Fruit fly (Drosophila melanogaster) whole organism, embryonic: ENCODE results near the gene SCaMC.

Source experiments
- Atf-2 ChIP-seq: fragments of 200-800 bp; sonication (Bioruptor generic); optimal IDR thresholded peaks from 2 replicates; lab custom pipeline; 2016; ENCODE audit warnings: missing biosample characterization, missing genetic modification characterization
- CG11085 ChIP-seq: fragments of 200-800 bp; sonication (Bioruptor generic); IDR thresholded peaks from 2 replicates; pipeline ENCODE4 v1.3.6; 2022; ENCODE audit warnings: missing biosample characterization, missing genetic modification characterization
- CG11456 ChIP-seq: fragments of 200-800 bp; sonication (Bioruptor generic); IDR thresholded peaks from 3 replicates; pipeline ENCODE4 v1.3.6; 2022; ENCODE audit warnings: missing biosample characterization, missing genetic modification characterization
- CG11504 ChIP-seq: fragments of 200-800 bp; sonication (Bioruptor generic); optimal IDR thresholded peaks from 3 replicates; lab custom pipeline; 2019; ENCODE audit warnings: missing biosample characterization, mild to moderate bottlenecking, missing genetic modification characterization, moderate library complexity
- CG11696 ChIP-seq: fragments of 200-800 bp; sonication (Bioruptor generic); IDR thresholded peaks from 2 replicates; pipeline ENCODE4 v1.3.6; 2022; ENCODE audit warnings: missing biosample characterization, missing genetic modification characterization
- CG12104 ChIP-seq: fragments of 200-800 bp; sonication (Bioruptor generic); optimal IDR thresholded peaks from 3 replicates; lab custom pipeline; 2016; ENCODE audit warnings: missing biosample characterization, missing genetic modification characterization
- CG13894 ChIP-seq: fragments of 200-800 bp; sonication (Bioruptor generic); optimal IDR thresholded peaks from 3 replicates; lab custom pipeline; 2018; ENCODE audit warnings: missing biosample characterization, mild to moderate bottlenecking, missing genetic modification characterization, moderate library complexity
- CG14441 ChIP-seq: fragments of 200-800 bp; sonication (Bioruptor generic); IDR thresholded peaks from 2 replicates; pipeline ENCODE4 v1.3.6; 2022; ENCODE audit warnings: missing biosample characterization, missing genetic modification characterization
- CG15601 ChIP-seq: fragments of 200-800 bp; sonication (Bioruptor generic); optimal IDR thresholded peaks from 3 replicates; lab custom pipeline; 2019; ENCODE audit warnings: missing biosample characterization, mild to moderate bottlenecking, missing genetic modification characterization, moderate library complexity
- CG15696 ChIP-seq: fragments of 200-800 bp; sonication (Bioruptor generic); optimal IDR thresholded peaks from 2 replicates; lab custom pipeline; 2019; ENCODE audit warnings: missing biosample characterization, mild to moderate bottlenecking, missing genetic modification characterization, moderate library complexity
- CG18619 ChIP-seq: fragments of 200-800 bp; sonication (Bioruptor generic); optimal IDR thresholded peaks from 3 replicates; lab custom pipeline; 2017; ENCODE audit warnings: missing biosample characterization, mild to moderate bottlenecking, missing genetic modification characterization
- CG2712 ChIP-seq: fragments of 200-800 bp; optimal IDR thresholded peaks from 3 replicates; lab custom pipeline; 2019; ENCODE audit warnings: missing biosample characterization, mild to moderate bottlenecking, missing genetic modification characterization, moderate library complexity
- CG2889 ChIP-seq: fragments of 200-800 bp; sonication (Bioruptor generic); IDR thresholded peaks from 3 replicates; pipeline ENCODE4 v1.3.6; 2022; ENCODE audit warnings: missing biosample characterization, missing genetic modification characterization
- CG32532 ChIP-seq: fragments of 200-800 bp; sonication (Bioruptor generic); IDR thresholded peaks from 2 replicates; pipeline ENCODE4 v1.3.6; 2022; ENCODE audit warnings: missing biosample characterization, missing genetic modification characterization
- CG4282 ChIP-seq: fragments of 200-800 bp; sonication (Bioruptor generic); optimal IDR thresholded peaks from 2 replicates; lab custom pipeline; 2016; ENCODE audit warnings: missing biosample characterization, missing genetic modification characterization
- CG7271 ChIP-seq: fragments of 200-800 bp; sonication (Bioruptor generic); optimal IDR thresholded peaks from 2 replicates; lab custom pipeline; 2018; ENCODE audit warnings: missing biosample characterization, mild to moderate bottlenecking, missing genetic modification characterization, moderate library complexity
- CG7786 ChIP-seq: fragments of 200-800 bp; sonication (Bioruptor generic); optimal IDR thresholded peaks from 2 replicates; lab custom pipeline; 2016; ENCODE audit warnings: missing biosample characterization, missing genetic modification characterization
- CG7987 ChIP-seq: fragments of 200-800 bp; sonication (Bioruptor generic); optimal IDR thresholded peaks from 2 replicates; lab custom pipeline; 2018; ENCODE audit warnings: missing biosample characterization, mild to moderate bottlenecking, missing genetic modification characterization, moderate library complexity
- CG8281 ChIP-seq: fragments of 200-800 bp; sonication (Bioruptor generic); optimal IDR thresholded peaks from 2 replicates; lab custom pipeline; 2018; ENCODE audit warnings: missing biosample characterization, mild to moderate bottlenecking, missing genetic modification characterization, moderate library complexity
- CHES-1-like ChIP-seq: fragments of 200-800 bp; sonication (Bioruptor generic); optimal IDR thresholded peaks from 2 replicates; lab custom pipeline; 2016; ENCODE audit warnings: missing biosample characterization, missing genetic modification characterization
- D19A ChIP-seq: fragments of 200-800 bp; optimal IDR thresholded peaks from 3 replicates; lab custom pipeline; 2019; ENCODE audit warnings: missing biosample characterization, mild to moderate bottlenecking, missing genetic modification characterization, moderate library complexity
- Doc2 ChIP-seq: fragments of 200-800 bp; sonication (Bioruptor generic); IDR thresholded peaks from 2 replicates; pipeline ENCODE4 v1.3.6; 2022; ENCODE audit warnings: missing biosample characterization, missing genetic modification characterization
- Doc3 ChIP-seq: fragments of 200-800 bp; sonication (Bioruptor generic); IDR thresholded peaks from 3 replicates; pipeline ENCODE4 v1.3.6; 2022; ENCODE audit warnings: missing biosample characterization, missing genetic modification characterization; ENCODE audit not compliant: partially characterized antibody
- Eip74EF ChIP-seq, 2 experiments: fragments of 200-800 bp in 1 of 2; fragments of >200 bp in 1 of 2; sonication (Bioruptor generic) in 1 of 2; optimal IDR thresholded peaks; 2 replicates each; lab custom pipeline; 2017 to 2019; ENCODE audit warnings: missing biosample characterization in 2 of 2, missing genetic modification characterization in 2 of 2, mild to moderate bottlenecking in 1 of 2, moderate library complexity in 1 of 2
- Fer2 ChIP-seq: fragments of 200-800 bp; sonication (Bioruptor generic); optimal IDR thresholded peaks from 2 replicates; lab custom pipeline; 2018; ENCODE audit warnings: missing biosample characterization, mild to moderate bottlenecking, missing genetic modification characterization, moderate library complexity
- H15 ChIP-seq: fragments of 200-800 bp; sonication (Bioruptor generic); IDR thresholded peaks from 3 replicates; pipeline ENCODE4 v1.3.6; 2022; ENCODE audit warnings: missing biosample characterization, missing genetic modification characterization
- Kr ChIP-seq: fragments of 200-800 bp; sonication (Bioruptor generic); optimal IDR thresholded peaks from 2 replicates; lab custom pipeline; 2017; ENCODE audit warnings: missing biosample characterization, mild to moderate bottlenecking, missing genetic modification characterization
- MTF-1 ChIP-seq: fragments of 200-800 bp; sonication (Bioruptor generic); optimal IDR thresholded peaks from 2 replicates; lab custom pipeline; 2018; ENCODE audit warnings: missing biosample characterization, mild to moderate bottlenecking, missing genetic modification characterization, borderline replicate concordance
- Opbp ChIP-seq: fragments of 200-800 bp; sonication (Bioruptor generic); IDR thresholded peaks from 3 replicates; pipeline ENCODE4 v1.3.6; 2022; ENCODE audit warnings: missing biosample characterization, missing genetic modification characterization; ENCODE audit not compliant: partially characterized antibody
- Sin3A ChIP-seq: fragments of >200 bp; optimal IDR thresholded peaks from 2 replicates; lab custom pipeline; 2018
- Sry-δ ChIP-seq: fragments of 200-800 bp; sonication (Bioruptor generic); optimal IDR thresholded peaks from 2 replicates; lab custom pipeline; 2016; ENCODE audit warnings: missing biosample characterization, missing genetic modification characterization
- Taf1 ChIP-seq: fragments of 200-800 bp; sonication (Bioruptor generic); IDR thresholded peaks from 2 replicates; pipeline ENCODE4 v1.3.6; 2022; ENCODE audit warnings: missing biosample characterization, missing genetic modification characterization
- Xrp1 ChIP-seq: fragments of 200-800 bp; sonication (Bioruptor generic); IDR thresholded peaks from 2 replicates; pipeline ENCODE4 v1.3.6; 2022; ENCODE audit warnings: missing biosample characterization, missing genetic modification characterization
- ash1 ChIP-seq: fragments of 200-800 bp; sonication (Bioruptor generic); optimal IDR thresholded peaks from 2 replicates; lab custom pipeline; 2018; ENCODE audit warnings: missing biosample characterization, mild to moderate bottlenecking, missing genetic modification characterization
- cad ChIP-seq: fragments of >200 bp; optimal IDR thresholded peaks from 2 replicates; lab custom pipeline; 2017; ENCODE audit warnings: missing biosample characterization, missing genetic modification characterization
- dm ChIP-seq: fragments of 200-800 bp; sonication (Bioruptor generic); optimal IDR thresholded peaks from 3 replicates; lab custom pipeline; 2016; ENCODE audit warnings: missing biosample characterization, missing genetic modification characterization
- dysf ChIP-seq: fragments of 200-800 bp; sonication (Bioruptor generic); IDR thresholded peaks from 3 replicates; pipeline ENCODE4 v1.3.6; 2022; ENCODE audit warnings: missing biosample characterization, missing genetic modification characterization
- ham ChIP-seq: fragments of 200-800 bp; sonication (Bioruptor generic); IDR thresholded peaks from 2 replicates; pipeline ENCODE4 v1.3.6; 2022; ENCODE audit warnings: missing biosample characterization, missing genetic modification characterization
- jigr1 ChIP-seq: fragments of 200-800 bp; sonication (Bioruptor generic); IDR thresholded peaks from 3 replicates; pipeline ENCODE4 v1.3.6; 2022; ENCODE audit warnings: missing biosample characterization, missing genetic modification characterization
- luna ChIP-seq: fragments of 200-800 bp; sonication (Bioruptor generic); optimal IDR thresholded peaks from 2 replicates; lab custom pipeline; 2016; ENCODE audit warnings: missing biosample characterization, missing genetic modification characterization
- nom ChIP-seq: fragments of 200-800 bp; sonication (Bioruptor generic); optimal IDR thresholded peaks from 2 replicates; lab custom pipeline; 2017; ENCODE audit warnings: missing biosample characterization, missing genetic modification characterization, mild to moderate bottlenecking, moderate library complexity, missing genetic modification reagents
- onecut ChIP-seq: fragments of 200-800 bp; sonication (Bioruptor generic); IDR thresholded peaks from 2 replicates; pipeline ENCODE4 v1.3.6; 2022; ENCODE audit warnings: missing biosample characterization, missing genetic modification characterization
- p53 ChIP-seq: fragments of 200-800 bp; sonication (Bioruptor generic); optimal IDR thresholded peaks from 2 replicates; lab custom pipeline; 2016; ENCODE audit warnings: missing biosample characterization, missing genetic modification characterization
- pan ChIP-seq, 4 experiments: fragments of >200 bp in 3 of 4; fragments of 200-800 bp in 1 of 4; sonication (Bioruptor generic) in 1 of 4; optimal IDR thresholded peaks in 3 of 4; IDR thresholded peaks in 1 of 4; 2 replicates each; pipeline versions ENCODE4 v1.3.6 to Lab custom; 2017 to 2022; ENCODE audit warnings: missing biosample characterization in 2 of 4, missing genetic modification characterization in 2 of 4, mixed read lengths in 1 of 4
- sc ChIP-seq, 3 experiments: fragments of >200 bp in 2 of 3; fragments of 200-800 bp in 1 of 3; sonication (Bioruptor generic) in 1 of 3; optimal IDR thresholded peaks; 2 replicates in 2 of 3; 3 replicates in 1 of 3; lab custom pipeline; 2017; ENCODE audit warnings: mild to moderate bottlenecking in 1 of 3, missing biosample characterization in 1 of 3, missing genetic modification characterization in 1 of 3, missing genetic modification reagents in 1 of 3
- schlank ChIP-seq: fragments of 200-800 bp; sonication (Bioruptor generic); optimal IDR thresholded peaks from 2 replicates; lab custom pipeline; 2018; ENCODE audit warnings: missing biosample characterization, mild to moderate bottlenecking, missing genetic modification characterization
- slp2 ChIP-seq: fragments of 200-800 bp; sonication (Bioruptor generic); optimal IDR thresholded peaks from 2 replicates; lab custom pipeline; 2016; ENCODE audit warnings: missing biosample characterization, missing genetic modification characterization
- sqz ChIP-seq: fragments of 200-800 bp; sonication (Bioruptor generic); optimal IDR thresholded peaks from 3 replicates; lab custom pipeline; 2018; ENCODE audit warnings: missing biosample characterization, mild to moderate bottlenecking, missing genetic modification characterization
- tio ChIP-seq: fragments of 200-800 bp; sonication (Bioruptor generic); optimal IDR thresholded peaks from 2 replicates; lab custom pipeline; 2017; ENCODE audit warnings: missing biosample characterization, missing genetic modification characterization, inconsistent platforms

SCaMC gene

dm6 chr3L:12456916-12457662, 42.4 kb upstream of the SCaMC start (continued):
- no peak for TF ChIP-seq Taf1
- peak; percentile 85 for TF ChIP-seq tio
- peak; percentile 17 for TF ChIP-seq dm (GFP tag; lab: Kevin White, UChicago)
- peak; percentile 31 for TF ChIP-seq Atf-2 (GFP tag; lab: Kevin White, UChicago)
- no peak for TF ChIP-seq CG13894
- TF ChIP-seq Sry-δ (GFP tag; lab: Kevin White, UChicago), result no peak
- peak; percentile 40; the same call in 1 of the 2 replicates for TF ChIP-seq CG14441 (GFP tag; lab: Robert Waterston, UW)
- TF ChIP-seq CG15601 (tag; lab: Kevin White, UChicago), result peak; percentile 89
- TF ChIP-seq Eip74EF (GFP tag; optimal IDR thresholded peaks at IDR 0.05; lab: Kevin White, UChicago), result peak in 1 of 2 experiments; percentile 87
- TF ChIP-seq CG18619 (GFP tag; lab: Kevin White, UChicago), result peak; percentile 72
- TF ChIP-seq CG2712, result peak; percentile 94
- no peak for TF ChIP-seq cad (GFP tag; lab: Kevin White, UChicago)
- no peak for TF ChIP-seq p53 (GFP tag; lab: Kevin White, UChicago)
- no peak for TF ChIP-seq CG11696 (GFP tag; lab: Robert Waterston, UW)
- peak; percentile 84 for TF ChIP-seq sqz (GFP tag; lab: Kevin White, UChicago)
- TF ChIP-seq CG7271 (tag; lab: Kevin White, UChicago), result peak; percentile 59
- peak; percentile 81 for TF ChIP-seq Xrp1 (GFP tag; lab: Robert Waterston, UW)
- TF ChIP-seq Kr (GFP tag; lab: Kevin White, UChicago), result peak; percentile 11
- no peak for TF ChIP-seq CG11085 (GFP tag; lab: Robert Waterston, UW)
- TF ChIP-seq luna (GFP tag; lab: Kevin White, UChicago), result no peak
- no peak for TF ChIP-seq jigr1 (GFP tag; lab: Robert Waterston, UW)
- TF ChIP-seq CG12104, result peak; percentile 72
- TF ChIP-seq CHES-1-like (GFP tag; lab: Kevin White, UChicago), result no peak
- TF ChIP-seq ash1 (GFP tag; lab: Kevin White, UChicago), result no peak
- TF ChIP-seq CG7987 (GFP tag; lab: Kevin White, UChicago), result no peak
- no peak for TF ChIP-seq CG2889 (GFP tag; lab: Robert Waterston, UW)
- no peak for TF ChIP-seq schlank (tag; lab: Kevin White, UChicago)
- no peak for TF ChIP-seq sc (optimal IDR thresholded peaks at IDR 0.05; lab: Kevin White, UChicago)
- peak; percentile 87 for TF ChIP-seq sc (GFP tag; optimal IDR thresholded peaks at IDR 0.05; lab: Kevin White, UChicago)
- TF ChIP-seq slp2 (GFP tag; lab: Kevin White, UChicago), result peak; percentile 16
- TF ChIP-seq pan (optimal IDR thresholded peaks at IDR 0.05; lab: Kevin White, UChicago), result no peak
- no peak for TF ChIP-seq pan (GFP tag; optimal IDR thresholded peaks at IDR 0.05 in 1 of 2, IDR thresholded peaks at IDR 0.05 in 1 of 2)
- TF ChIP-seq CG11504, result peak; percentile 92
- no peak for TF ChIP-seq Sin3A (lab: Kevin White, UChicago)
- no peak for TF ChIP-seq CG4282 (GFP tag; lab: Kevin White, UChicago)
- no peak for TF ChIP-seq Doc3 (GFP tag; lab: Robert Waterston, UW)
- TF ChIP-seq MTF-1, result peak; percentile 46
- TF ChIP-seq nom, result no peak
- TF ChIP-seq ham (GFP tag; lab: Robert Waterston, UW), result no peak
- TF ChIP-seq Doc2 (GFP tag; lab: Robert Waterston, UW), result no peak
- TF ChIP-seq CG32532, result peak; percentile 20; the same call in 1 of the 2 replicates
- no peak for TF ChIP-seq CG7786
- TF ChIP-seq D19A (tag; lab: Kevin White, UChicago), result peak; percentile 88
- no peak for TF ChIP-seq H15
- peak; percentile 36; the same call in 1 of the 2 replicates for TF ChIP-seq onecut (GFP tag; lab: Robert Waterston, UW)
- peak; percentile 73 for TF ChIP-seq dysf (GFP tag; lab: Robert Waterston, UW)
- no peak for TF ChIP-seq Fer2 (tag; lab: Kevin White, UChicago)
- TF ChIP-seq CG11456 (GFP tag; lab: Robert Waterston, UW), result no peak
- peak; percentile 89 for TF ChIP-seq CG15696 (tag; lab: Kevin White, UChicago)
- peak; percentile 59 for TF ChIP-seq CG8281 (tag; lab: Kevin White, UChicago)
- TF ChIP-seq Opbp (GFP tag; lab: Robert Waterston, UW), result no peak
